Fruit fly (Drosophila melanogaster) whole organism, embryonic: ENCODE data around the gene mbc.

Source experiments
- Atf3 ChIP-seq: fragments of 200-800 bp; sonication (Bioruptor generic); optimal IDR thresholded peaks from 3 replicates; lab custom pipeline; 2016; ENCODE audit warnings: missing biosample characterization, missing genetic modification characterization
- CG10366 ChIP-seq: fragments of 200-800 bp; sonication (Bioruptor generic); IDR thresholded peaks from 2 replicates; pipeline ENCODE4 v1.3.6; 2022; ENCODE audit warnings: missing biosample characterization, missing genetic modification characterization
- CG11398 ChIP-seq: fragments of 200-800 bp; sonication (Bioruptor generic); optimal IDR thresholded peaks from 2 replicates; lab custom pipeline; 2016; ENCODE audit warnings: missing biosample characterization, missing genetic modification characterization
- CG12219 ChIP-seq: fragments of 200-800 bp; sonication (Bioruptor generic); optimal IDR thresholded peaks from 3 replicates; lab custom pipeline; 2018; ENCODE audit warnings: missing biosample characterization, mild to moderate bottlenecking, missing genetic modification characterization
- CG13775 ChIP-seq: fragments of 200-800 bp; sonication (Bioruptor generic); optimal IDR thresholded peaks from 3 replicates; lab custom pipeline; 2017; ENCODE audit warnings: missing biosample characterization, mild to moderate bottlenecking, missing genetic modification characterization
- CG14667 ChIP-seq: fragments of 200-800 bp; sonication (Bioruptor generic); IDR thresholded peaks from 2 replicates; pipeline ENCODE4 v1.3.6; 2022; ENCODE audit warnings: missing biosample characterization, missing genetic modification characterization
- CG14965 ChIP-seq: fragments of 200-800 bp; sonication (Bioruptor generic); optimal IDR thresholded peaks from 2 replicates; lab custom pipeline; 2016; ENCODE audit warnings: missing biosample characterization, missing genetic modification characterization, borderline replicate concordance
- CG15601 ChIP-seq: fragments of 200-800 bp; sonication (Bioruptor generic); optimal IDR thresholded peaks from 3 replicates; lab custom pipeline; 2019; ENCODE audit warnings: missing biosample characterization, mild to moderate bottlenecking, missing genetic modification characterization, moderate library complexity
- CG17186 ChIP-seq: fragments of 200-800 bp; sonication (Bioruptor generic); optimal IDR thresholded peaks from 3 replicates; lab custom pipeline; 2017; ENCODE audit warnings: missing biosample characterization, missing genetic modification reagents, missing genetic modification characterization
- CG18011 ChIP-seq: fragments of 200-800 bp; sonication (Bioruptor generic); optimal IDR thresholded peaks from 2 replicates; lab custom pipeline; 2017; ENCODE audit warnings: missing biosample characterization, missing genetic modification characterization, mild to moderate bottlenecking, moderate library complexity, missing genotype
- CG18262 ChIP-seq: fragments of 200-800 bp; optimal IDR thresholded peaks from 3 replicates; lab custom pipeline; 2019; ENCODE audit warnings: missing biosample characterization, mild to moderate bottlenecking, missing genetic modification characterization, moderate library complexity
- CG3065 ChIP-seq: fragments of 200-800 bp; sonication (Bioruptor generic); optimal IDR thresholded peaks from 2 replicates; lab custom pipeline; 2016; ENCODE audit warnings: missing biosample characterization, missing genetic modification characterization
- CG31224 ChIP-seq: fragments of 200-800 bp; sonication (Bioruptor generic); IDR thresholded peaks from 2 replicates; pipeline ENCODE4 v1.3.6; 2022; ENCODE audit warnings: missing biosample characterization, missing genetic modification characterization
- CG4707 ChIP-seq: fragments of 200-800 bp; sonication (Bioruptor generic); optimal IDR thresholded peaks from 2 replicates; lab custom pipeline; 2018; ENCODE audit warnings: missing biosample characterization, mild to moderate bottlenecking, missing genetic modification characterization, moderate library complexity
- CG4730 ChIP-seq: fragments of 200-800 bp; sonication (Bioruptor generic); IDR thresholded peaks from 2 replicates; pipeline ENCODE4 v1.3.6; 2022; ENCODE audit warnings: missing biosample characterization, missing genetic modification characterization
- CG5245 ChIP-seq: fragments of 200-800 bp; sonication (Bioruptor generic); optimal IDR thresholded peaks from 3 replicates; lab custom pipeline; 2016; ENCODE audit warnings: missing biosample characterization, missing genetic modification characterization
- CG6272 ChIP-seq: fragments of 200-800 bp; sonication (Bioruptor generic); IDR thresholded peaks from 2 replicates; pipeline ENCODE4 v1.3.6; 2022; ENCODE audit warnings: missing biosample characterization, missing genetic modification characterization
- CG9609 ChIP-seq: fragments of 200-800 bp; sonication (Bioruptor generic); optimal IDR thresholded peaks from 3 replicates; lab custom pipeline; 2016; ENCODE audit warnings: missing biosample characterization, missing genetic modification characterization
- CoRest ChIP-seq: fragments of 200-800 bp; sonication (Bioruptor generic); optimal IDR thresholded peaks from 3 replicates; lab custom pipeline; 2018; ENCODE audit warnings: missing biosample characterization, mild to moderate bottlenecking, missing genetic modification characterization, moderate library complexity
- D ChIP-seq, 2 experiments: fragments of 200-800 bp in 1 of 2; fragments of >200 bp in 1 of 2; sonication (Bioruptor generic) in 1 of 2; optimal IDR thresholded peaks; 2 replicates in 1 of 2; 3 replicates in 1 of 2; lab custom pipeline; 2017; ENCODE audit warnings: mild to moderate bottlenecking in 1 of 2, missing biosample characterization in 1 of 2, missing genetic modification characterization in 1 of 2, missing genetic modification reagents in 1 of 2
- Deaf1 ChIP-seq: fragments of 200-800 bp; optimal IDR thresholded peaks from 3 replicates; lab custom pipeline; 2019; ENCODE audit warnings: missing biosample characterization, mild to moderate bottlenecking, missing genetic modification characterization, moderate library complexity
- Drgx ChIP-seq: fragments of 200-800 bp; sonication (Bioruptor generic); IDR thresholded peaks from 2 replicates; pipeline ENCODE4 v1.3.6; 2022; ENCODE audit warnings: missing biosample characterization, missing genetic modification characterization
- Elba2 ChIP-seq: fragments of 200-800 bp; sonication (Bioruptor generic); optimal IDR thresholded peaks from 3 replicates; lab custom pipeline; 2016; ENCODE audit warnings: missing biosample characterization, missing genetic modification characterization
- Ets97D ChIP-seq: fragments of 200-800 bp; sonication (Bioruptor generic); optimal IDR thresholded peaks from 3 replicates; lab custom pipeline; 2016; ENCODE audit warnings: missing biosample characterization, missing genetic modification characterization
- HHEX ChIP-seq: fragments of 200-800 bp; sonication (Bioruptor generic); optimal IDR thresholded peaks from 3 replicates; lab custom pipeline; 2017; ENCODE audit warnings: missing biosample characterization, mild to moderate bottlenecking, missing genetic modification characterization, missing genetic modification reagents
- Hr78 ChIP-seq, 2 experiments: fragments of 200-800 bp in 1 of 2; fragments of >200 bp in 1 of 2; sonication (Bioruptor generic) in 1 of 2; optimal IDR thresholded peaks; 2 replicates each; lab custom pipeline; 2017 to 2019; ENCODE audit warnings: missing biosample characterization in 2 of 2, missing genetic modification characterization in 2 of 2, mild to moderate bottlenecking in 1 of 2, moderate library complexity in 1 of 2
- Lim3 ChIP-seq: fragments of 200-800 bp; sonication (Bioruptor generic); IDR thresholded peaks from 2 replicates; pipeline ENCODE4 v1.3.6; 2022; ENCODE audit warnings: missing biosample characterization, missing genetic modification characterization
- Mrtf ChIP-seq: fragments of 200-800 bp; sonication (Bioruptor generic); IDR thresholded peaks from 3 replicates; pipeline ENCODE4 v1.3.6; 2022; ENCODE audit warnings: missing biosample characterization, missing genetic modification characterization
- Opbp ChIP-seq: fragments of 200-800 bp; sonication (Bioruptor generic); IDR thresholded peaks from 3 replicates; pipeline ENCODE4 v1.3.6; 2022; ENCODE audit warnings: missing biosample characterization, missing genetic modification characterization; ENCODE audit not compliant: partially characterized antibody
- bab2 ChIP-seq: fragments of 200-800 bp; sonication (Bioruptor generic); optimal IDR thresholded peaks from 2 replicates; lab custom pipeline; 2016; ENCODE audit warnings: missing biosample characterization, missing genetic modification characterization
- bowl ChIP-seq: fragments of 200-800 bp; sonication (Bioruptor generic); IDR thresholded peaks from 2 replicates; pipeline ENCODE4 v1.3.6; 2022; ENCODE audit warnings: missing biosample characterization, missing genetic modification characterization
- cwo ChIP-seq: fragments of 200-800 bp; sonication (Bioruptor generic); optimal IDR thresholded peaks from 3 replicates; lab custom pipeline; 2017; ENCODE audit warnings: missing biosample characterization, missing genetic modification characterization, mild to moderate bottlenecking, moderate library complexity, missing genetic modification reagents
- dpn ChIP-seq, 2 experiments: fragments of 200-800 bp; sonication (Bioruptor generic); optimal IDR thresholded peaks; 3 replicates each; lab custom pipeline; 2016; ENCODE audit warnings: missing biosample characterization in 2 of 2, missing genetic modification characterization in 2 of 2
- en ChIP-seq: fragments of 200-800 bp; sonication (Bioruptor generic); optimal IDR thresholded peaks from 2 replicates; lab custom pipeline; 2016; ENCODE audit warnings: missing biosample characterization, missing genetic modification characterization
- gt ChIP-seq: fragments of 200-800 bp; sonication (Bioruptor generic); IDR thresholded peaks from 2 replicates; pipeline ENCODE4 v1.3.6; 2022; ENCODE audit warnings: missing biosample characterization, missing genetic modification characterization
- knrl ChIP-seq: fragments of 200-800 bp; sonication (Bioruptor generic); IDR thresholded peaks from 3 replicates; pipeline ENCODE4 v1.3.6; 2022; ENCODE audit warnings: missing biosample characterization, missing genetic modification characterization; ENCODE audit not compliant: partially characterized antibody
- nmo ChIP-seq: fragments of 200-800 bp; sonication (Bioruptor generic); optimal IDR thresholded peaks from 2 replicates; lab custom pipeline; 2018; ENCODE audit warnings: missing biosample characterization, mild to moderate bottlenecking, missing genetic modification characterization, moderate library complexity
- phol ChIP-seq: fragments of 200-800 bp; sonication (Bioruptor generic); optimal IDR thresholded peaks from 3 replicates; lab custom pipeline; 2018; ENCODE audit warnings: missing biosample characterization, mild to moderate bottlenecking, missing genetic modification characterization, moderate library complexity
- pzg ChIP-seq: fragments of 200-800 bp; sonication (Bioruptor generic); optimal IDR thresholded peaks from 3 replicates; lab custom pipeline; 2018; ENCODE audit warnings: missing biosample characterization, mild to moderate bottlenecking, missing genetic modification characterization, moderate library complexity
- row ChIP-seq: fragments of 200-800 bp; sonication (Bioruptor generic); IDR thresholded peaks from 3 replicates; pipeline ENCODE4 v1.3.6; 2022; ENCODE audit warnings: missing biosample characterization, missing genetic modification characterization
- shn ChIP-seq: fragments of 200-800 bp; sonication (Bioruptor generic); optimal IDR thresholded peaks from 3 replicates; lab custom pipeline; 2016; ENCODE audit warnings: missing biosample characterization, missing genetic modification characterization
- sim ChIP-seq: fragments of 200-800 bp; sonication (Bioruptor generic); IDR thresholded peaks from 2 replicates; pipeline ENCODE4 v1.3.6; 2022; ENCODE audit warnings: missing biosample characterization, missing genetic modification characterization
- tgo ChIP-seq: fragments of 200-800 bp; sonication (Bioruptor generic); IDR thresholded peaks from 3 replicates; pipeline ENCODE4 v1.3.6; 2022; ENCODE audit warnings: missing biosample characterization, missing genetic modification characterization
- trem ChIP-seq: fragments of 200-800 bp; optimal IDR thresholded peaks from 3 replicates; lab custom pipeline; 2019; ENCODE audit warnings: missing biosample characterization, mild to moderate bottlenecking, missing genetic modification characterization, moderate library complexity
- tx ChIP-seq: fragments of 200-800 bp; sonication (Bioruptor generic); optimal IDR thresholded peaks from 2 replicates; lab custom pipeline; 2016; ENCODE audit warnings: missing biosample characterization, missing genetic modification characterization
- usp ChIP-seq: fragments of >200 bp; optimal IDR thresholded peaks from 2 replicates; lab custom pipeline; 2017; ENCODE audit warnings: missing biosample characterization, missing genetic modification characterization
- wdn ChIP-seq: fragments of 200-800 bp; sonication (Bioruptor generic); IDR thresholded peaks from 2 replicates; pipeline ENCODE4 v1.3.6; 2022; ENCODE audit warnings: missing biosample characterization, missing genetic modification characterization
- zf30C ChIP-seq: fragments of 200-800 bp; sonication (Bioruptor generic); optimal IDR thresholded peaks from 3 replicates; lab custom pipeline; 2018; ENCODE audit warnings: missing biosample characterization, mild to moderate bottlenecking, missing genetic modification characterization

mbc gene

dm6 chr3R:23782456-23783402 lies 1.2 kb downstream of the mbc start (continued):
- TF ChIP-seq sim (GFP tag; lab: Robert Waterston, UW) = peak; percentile 84
- peak; percentile 52 for TF ChIP-seq CG18011 (GFP tag; lab: Kevin White, UChicago)
- TF ChIP-seq dpn (GFP tag; optimal IDR thresholded peaks at IDR 0.05; lab: Kevin White, UChicago) = peak; percentile 68 to 84
- peak; percentile 32 for TF ChIP-seq CG17186 (GFP tag; lab: Kevin White, UChicago)
- peak; percentile 82 for TF ChIP-seq gt (GFP tag; lab: Robert Waterston, UW)
- TF ChIP-seq pzg (GFP tag; lab: Kevin White, UChicago) = no peak
- peak; percentile 93 for TF ChIP-seq CG15601 (tag; lab: Kevin White, UChicago)
- peak; percentile 62 for TF ChIP-seq CG9609 (GFP tag; lab: Kevin White, UChicago)
- TF ChIP-seq Atf3 (GFP tag; lab: Kevin White, UChicago) = peak; percentile 86
- peak; percentile 76 for TF ChIP-seq CG6272 (GFP tag; lab: Robert Waterston, UW)
- TF ChIP-seq phol (tag; lab: Kevin White, UChicago) = peak; percentile 95
- TF ChIP-seq D (optimal IDR thresholded peaks at IDR 0.05; lab: Kevin White, UChicago) = peak; percentile 51
- TF ChIP-seq D (GFP tag; optimal IDR thresholded peaks at IDR 0.05; lab: Kevin White, UChicago) = peak; percentile 96
- peak; percentile 81 for TF ChIP-seq cwo (GFP tag; lab: Kevin White, UChicago)
- peak; percentile 81 for TF ChIP-seq tgo (GFP tag; lab: Robert Waterston, UW)
- TF ChIP-seq shn (GFP tag; lab: Kevin White, UChicago) = peak; percentile 54
- TF ChIP-seq Opbp = no peak
- peak; percentile 56 for TF ChIP-seq Deaf1 (tag; lab: Kevin White, UChicago)
- peak; percentile 51 for TF ChIP-seq CG3065
- peak; percentile 72 for TF ChIP-seq CG4707 (GFP tag; lab: Kevin White, UChicago)
- peak; percentile 64 for TF ChIP-seq Ets97D
- no peak for TF ChIP-seq wdn (GFP tag; lab: Robert Waterston, UW)
- peak; percentile 97 for TF ChIP-seq CG18262 (tag; lab: Kevin White, UChicago)
- TF ChIP-seq bab2 = peak; percentile 78
- TF ChIP-seq bowl = no peak
- peak; percentile 28 for TF ChIP-seq Elba2 (GFP tag; lab: Kevin White, UChicago)
- peak; percentile 88 for TF ChIP-seq CG13775 (GFP tag; lab: Kevin White, UChicago)
- TF ChIP-seq CG10366 (GFP tag; lab: Robert Waterston, UW) = peak; percentile 76
- TF ChIP-seq Hr78 (GFP tag; optimal IDR thresholded peaks at IDR 0.05; lab: Kevin White, UChicago) = peak in 1 of 2 experiments; percentile 97
- TF ChIP-seq CG12219 (GFP tag; lab: Kevin White, UChicago) = peak; percentile 82
- no peak for TF ChIP-seq usp (GFP tag; lab: Kevin White, UChicago)
- TF ChIP-seq CG4730 = peak; percentile 84
- TF ChIP-seq CoRest (tag; lab: Kevin White, UChicago) = peak; percentile 89
- TF ChIP-seq Mrtf (GFP tag; lab: Robert Waterston, UW) = peak; percentile 59; the same call in 2 of the 3 replicates
- peak; percentile 89 for TF ChIP-seq row (GFP tag; lab: Robert Waterston, UW)
- peak; percentile 70 for TF ChIP-seq en (GFP tag; lab: Kevin White, UChicago)
- peak; percentile 38 for TF ChIP-seq CG14965
- TF ChIP-seq knrl (GFP tag; lab: Robert Waterston, UW) = no peak
- TF ChIP-seq CG14667 = peak; percentile 80
- peak; percentile 100 for TF ChIP-seq zf30C
- peak; percentile 8 for TF ChIP-seq CG31224 (GFP tag; lab: Robert Waterston, UW)
- TF ChIP-seq trem (tag; lab: Kevin White, UChicago) = peak; percentile 94
- peak; percentile 72 for TF ChIP-seq tx (GFP tag; lab: Kevin White, UChicago)
- TF ChIP-seq nmo (GFP tag; lab: Kevin White, UChicago) = peak; percentile 95
- TF ChIP-seq CG5245 (GFP tag; lab: Kevin White, UChicago) = peak; percentile 81
- no peak for TF ChIP-seq Lim3
- peak; percentile 88 for TF ChIP-seq Drgx
- TF ChIP-seq HHEX (GFP tag; lab: Kevin White, UChicago) = peak; percentile 77
- TF ChIP-seq CG11398 (GFP tag; lab: Kevin White, UChicago) = peak; percentile 75
